Fruit fly (Drosophila melanogaster) whole organism, embryonic: ENCODE results near the gene slow.

Source experiments
- B-H2 ChIP-seq: fragments of 200-800 bp; sonication (Bioruptor generic); optimal IDR thresholded peaks from 2 replicates; lab custom pipeline; 2018; ENCODE audit warnings: missing biosample characterization, mild to moderate bottlenecking, missing genetic modification characterization
- BEAF-32 ChIP-seq: fragments of 200-800 bp; sonication (Bioruptor generic); optimal IDR thresholded peaks from 3 replicates; lab custom pipeline; 2017; ENCODE audit warnings: missing biosample characterization, missing genetic modification characterization, mild to moderate bottlenecking, moderate library complexity, missing genetic modification reagents
- Bteb2 ChIP-seq: fragments of 200-800 bp; sonication (Bioruptor generic); optimal IDR thresholded peaks from 2 replicates; lab custom pipeline; 2016; ENCODE audit warnings: missing biosample characterization, missing genetic modification characterization
- CG10366 ChIP-seq: fragments of 200-800 bp; sonication (Bioruptor generic); IDR thresholded peaks from 2 replicates; pipeline ENCODE4 v1.3.6; 2022; ENCODE audit warnings: missing biosample characterization, missing genetic modification characterization
- CG10979 ChIP-seq: fragments of 200-800 bp; sonication (Bioruptor generic); optimal IDR thresholded peaks from 2 replicates; lab custom pipeline; 2018; ENCODE audit warnings: missing biosample characterization, mild to moderate bottlenecking, missing genetic modification characterization, moderate library complexity
- CG12155 ChIP-seq: fragments of 200-800 bp; sonication (Bioruptor generic); optimal IDR thresholded peaks from 3 replicates; lab custom pipeline; 2016; ENCODE audit warnings: missing biosample characterization, missing genetic modification characterization
- CG12219 ChIP-seq: fragments of 200-800 bp; sonication (Bioruptor generic); optimal IDR thresholded peaks from 3 replicates; lab custom pipeline; 2018; ENCODE audit warnings: missing biosample characterization, mild to moderate bottlenecking, missing genetic modification characterization
- CG12236 ChIP-seq: fragments of 200-800 bp; sonication (Bioruptor generic); optimal IDR thresholded peaks from 2 replicates; lab custom pipeline; 2016; ENCODE audit warnings: missing biosample characterization, missing genetic modification characterization
- CG13123 ChIP-seq: fragments of 200-800 bp; sonication (Bioruptor generic); optimal IDR thresholded peaks from 2 replicates; lab custom pipeline; 2016; ENCODE audit warnings: missing biosample characterization, missing genetic modification characterization
- CG13287 ChIP-seq: fragments of 200-800 bp; sonication (Bioruptor generic); IDR thresholded peaks from 2 replicates; pipeline ENCODE4 v1.3.6; 2022; ENCODE audit warnings: missing biosample characterization, missing genetic modification characterization; ENCODE audit not compliant: partially characterized antibody
- CG14710 ChIP-seq: fragments of 200-800 bp; sonication (Bioruptor generic); optimal IDR thresholded peaks from 3 replicates; lab custom pipeline; 2019; ENCODE audit warnings: missing biosample characterization, mild to moderate bottlenecking, missing genetic modification characterization, moderate library complexity
- CG17186 ChIP-seq: fragments of 200-800 bp; sonication (Bioruptor generic); optimal IDR thresholded peaks from 3 replicates; lab custom pipeline; 2017; ENCODE audit warnings: missing biosample characterization, missing genetic modification reagents, missing genetic modification characterization
- CG1832 ChIP-seq: fragments of 200-800 bp; sonication (Bioruptor generic); optimal IDR thresholded peaks from 2 replicates; lab custom pipeline; 2017; ENCODE audit warnings: missing biosample characterization, mild to moderate bottlenecking, missing genetic modification characterization, inconsistent platforms
- CG2202 ChIP-seq: fragments of 200-800 bp; sonication (Bioruptor generic); optimal IDR thresholded peaks from 2 replicates; lab custom pipeline; 2018; ENCODE audit warnings: missing biosample characterization, mild to moderate bottlenecking, missing genetic modification characterization
- CG2678 ChIP-seq: fragments of 200-800 bp; sonication (Bioruptor generic); optimal IDR thresholded peaks from 3 replicates; lab custom pipeline; 2019; ENCODE audit warnings: missing biosample characterization, mild to moderate bottlenecking, missing genetic modification characterization, moderate library complexity
- CG30403 ChIP-seq: fragments of 200-800 bp; sonication (Bioruptor generic); optimal IDR thresholded peaks from 3 replicates; lab custom pipeline; 2016; ENCODE audit warnings: missing biosample characterization, missing genetic modification characterization
- CG31224 ChIP-seq: fragments of 200-800 bp; sonication (Bioruptor generic); IDR thresholded peaks from 2 replicates; pipeline ENCODE4 v1.3.6; 2022; ENCODE audit warnings: missing biosample characterization, missing genetic modification characterization
- CG32767 ChIP-seq: fragments of 200-800 bp; sonication (Bioruptor generic); IDR thresholded peaks from 2 replicates; pipeline ENCODE4 v1.3.6; 2022; ENCODE audit warnings: missing biosample characterization, missing genetic modification characterization
- CG4820 ChIP-seq: fragments of 200-800 bp; sonication (Bioruptor generic); optimal IDR thresholded peaks from 3 replicates; lab custom pipeline; 2016; ENCODE audit warnings: missing biosample characterization, missing genetic modification characterization
- CG6272 ChIP-seq: fragments of 200-800 bp; sonication (Bioruptor generic); IDR thresholded peaks from 2 replicates; pipeline ENCODE4 v1.3.6; 2022; ENCODE audit warnings: missing biosample characterization, missing genetic modification characterization
- CG6813 ChIP-seq: fragments of 200-800 bp; sonication (Bioruptor generic); optimal IDR thresholded peaks from 2 replicates; lab custom pipeline; 2017; ENCODE audit warnings: missing biosample characterization, missing genetic modification characterization, mild to moderate bottlenecking, moderate library complexity, missing genetic modification reagents
- CG7357 ChIP-seq: fragments of 200-800 bp; sonication (Bioruptor generic); IDR thresholded peaks from 3 replicates; pipeline ENCODE4 v1.3.6; 2022; ENCODE audit warnings: missing biosample characterization, missing genetic modification characterization
- CG8388 ChIP-seq: fragments of 200-800 bp; sonication (Bioruptor generic); optimal IDR thresholded peaks from 2 replicates; lab custom pipeline; 2019; ENCODE audit warnings: missing biosample characterization, mild to moderate bottlenecking, missing genetic modification characterization, moderate library complexity
- CG8924 ChIP-seq: fragments of 200-800 bp; optimal IDR thresholded peaks from 3 replicates; lab custom pipeline; 2019; ENCODE audit warnings: missing biosample characterization, mild to moderate bottlenecking, missing genetic modification characterization, moderate library complexity
- Dfd ChIP-seq, 2 experiments: fragments of >200 bp; optimal IDR thresholded peaks; 2 replicates each; lab custom pipeline; 2017; ENCODE audit warnings: missing biosample characterization in 2 of 2, missing genetic modification characterization in 2 of 2
- ERR ChIP-seq: fragments of 200-800 bp; sonication (Bioruptor generic); optimal IDR thresholded peaks from 2 replicates; lab custom pipeline; 2016; ENCODE audit warnings: missing biosample characterization, missing genetic modification characterization
- HLHmδ ChIP-seq: fragments of 200-800 bp; sonication (Bioruptor generic); optimal IDR thresholded peaks from 2 replicates; lab custom pipeline; 2018; ENCODE audit warnings: missing biosample characterization, mild to moderate bottlenecking, missing genetic modification characterization, moderate library complexity
- Hr78 ChIP-seq, 2 experiments: fragments of 200-800 bp in 1 of 2; fragments of >200 bp in 1 of 2; sonication (Bioruptor generic) in 1 of 2; optimal IDR thresholded peaks; 2 replicates each; lab custom pipeline; 2017 to 2019; ENCODE audit warnings: missing biosample characterization in 2 of 2, missing genetic modification characterization in 2 of 2, mild to moderate bottlenecking in 1 of 2, moderate library complexity in 1 of 2
- Lhr ChIP-seq: fragments of 200-800 bp; sonication (Bioruptor generic); optimal IDR thresholded peaks from 3 replicates; lab custom pipeline; 2017; ENCODE audit warnings: mild to moderate bottlenecking, missing biosample characterization, missing genetic modification reagents, missing genetic modification characterization
- Nf-YA ChIP-seq: fragments of 200-800 bp; sonication (Bioruptor generic); IDR thresholded peaks from 2 replicates; pipeline ENCODE4 v1.3.6; 2022; ENCODE audit warnings: missing biosample characterization, missing genetic modification characterization
- NfI ChIP-seq: fragments of 200-800 bp; sonication (Bioruptor generic); optimal IDR thresholded peaks from 3 replicates; lab custom pipeline; 2018; ENCODE audit warnings: missing biosample characterization, mild to moderate bottlenecking, missing genetic modification characterization, moderate library complexity
- Pdp1 ChIP-seq, 2 experiments: fragments of 200-800 bp; sonication (Bioruptor generic); optimal IDR thresholded peaks; 3 replicates each; lab custom pipeline; 2016; ENCODE audit warnings: missing biosample characterization in 2 of 2, missing genetic modification characterization in 2 of 2, mild to moderate bottlenecking in 1 of 2, moderate library complexity in 1 of 2
- Rfx ChIP-seq: fragments of 200-800 bp; sonication (Bioruptor generic); IDR thresholded peaks from 2 replicates; pipeline ENCODE4 v1.3.6; 2022; ENCODE audit warnings: missing biosample characterization, missing genetic modification characterization
- Xbp1 ChIP-seq: fragments of 200-800 bp; sonication (Bioruptor generic); optimal IDR thresholded peaks from 3 replicates; lab custom pipeline; 2016; ENCODE audit warnings: missing biosample characterization, mild to moderate bottlenecking, missing genetic modification characterization
- bab2 ChIP-seq: fragments of 200-800 bp; sonication (Bioruptor generic); optimal IDR thresholded peaks from 2 replicates; lab custom pipeline; 2016; ENCODE audit warnings: missing biosample characterization, missing genetic modification characterization
- bbx ChIP-seq: fragments of 200-800 bp; sonication (Bioruptor generic); IDR thresholded peaks from 2 replicates; pipeline ENCODE4 v1.3.6; 2022; ENCODE audit warnings: missing biosample characterization, missing genetic modification characterization; ENCODE audit not compliant: partially characterized antibody
- bcd ChIP-seq: fragments of 200-800 bp; sonication (Bioruptor generic); optimal IDR thresholded peaks from 2 replicates; lab custom pipeline; 2017; ENCODE audit warnings: missing biosample characterization, mild to moderate bottlenecking, missing genetic modification characterization
- chm ChIP-seq: fragments of 200-800 bp; sonication (Bioruptor generic); IDR thresholded peaks from 2 replicates; pipeline ENCODE4 v1.3.6; 2022; ENCODE audit warnings: missing biosample characterization, missing genetic modification characterization
- ci ChIP-seq: fragments of 200-800 bp; sonication (Bioruptor generic); IDR thresholded peaks from 3 replicates; pipeline ENCODE4 v1.3.6; 2022; ENCODE audit warnings: missing biosample characterization, missing genetic modification characterization
- dmrt11E ChIP-seq: fragments of 200-800 bp; sonication (Bioruptor generic); optimal IDR thresholded peaks from 3 replicates; lab custom pipeline; 2018; ENCODE audit warnings: missing biosample characterization, mild to moderate bottlenecking, missing genetic modification characterization, moderate library complexity
- exex ChIP-seq: fragments of 200-800 bp; sonication (Bioruptor generic); optimal IDR thresholded peaks from 4 replicates; lab custom pipeline; 2018; ENCODE audit warnings: missing biosample characterization, mild to moderate bottlenecking, missing genetic modification characterization, moderate library complexity
- gfzf ChIP-seq: fragments of 200-800 bp; sonication (Bioruptor generic); optimal IDR thresholded peaks from 2 replicates; lab custom pipeline; 2016; ENCODE audit warnings: missing biosample characterization, mild to moderate bottlenecking, missing genetic modification characterization, moderate library complexity
- h ChIP-seq: fragments of >200 bp; optimal IDR thresholded peaks from 2 replicates; lab custom pipeline; 2017
- kni ChIP-seq: fragments of 200-800 bp; sonication (Bioruptor generic); optimal IDR thresholded peaks from 3 replicates; lab custom pipeline; 2017; ENCODE audit warnings: mild to moderate bottlenecking, missing biosample characterization, missing genetic modification reagents, missing genetic modification characterization
- nmo ChIP-seq: fragments of 200-800 bp; sonication (Bioruptor generic); optimal IDR thresholded peaks from 2 replicates; lab custom pipeline; 2018; ENCODE audit warnings: missing biosample characterization, mild to moderate bottlenecking, missing genetic modification characterization, moderate library complexity
- nom ChIP-seq: fragments of 200-800 bp; sonication (Bioruptor generic); optimal IDR thresholded peaks from 2 replicates; lab custom pipeline; 2017; ENCODE audit warnings: missing biosample characterization, missing genetic modification characterization, mild to moderate bottlenecking, moderate library complexity, missing genetic modification reagents
- otp ChIP-seq: fragments of 200-800 bp; sonication (Bioruptor generic); IDR thresholded peaks from 3 replicates; pipeline ENCODE4, ENCODE4 v1.3.6; 2022; ENCODE audit warnings: missing biosample characterization, missing genetic modification characterization
- pros ChIP-seq: fragments of 200-800 bp; sonication (Bioruptor generic); optimal IDR thresholded peaks from 3 replicates; lab custom pipeline; 2019; ENCODE audit warnings: missing biosample characterization, mild to moderate bottlenecking, missing genetic modification characterization, moderate library complexity
- sens ChIP-seq: fragments of 200-800 bp; sonication (Bioruptor generic); peaks from one replicate; lab custom pipeline; 2016; ENCODE audit warnings: missing biosample characterization, missing genetic modification characterization
- sna ChIP-seq: fragments of 200-800 bp; sonication (Bioruptor generic); IDR thresholded peaks from 2 replicates; pipeline ENCODE4 v1.3.6; 2022; ENCODE audit warnings: missing biosample characterization, missing genetic modification characterization; ENCODE audit not compliant: partially characterized antibody
- zfh1 ChIP-seq: fragments of 200-800 bp; sonication (Bioruptor generic); IDR thresholded peaks from 3 replicates; pipeline ENCODE4 v1.3.6; 2022; ENCODE audit warnings: missing biosample characterization, missing genetic modification characterization

Gene slow

dm6 chr3L:4399905-4400304 lies 15.7 kb downstream of the slow start (continued):
- no peak for TF ChIP-seq BEAF-32
- TF ChIP-seq bab2 (GFP tag; lab: Kevin White, UChicago), result no peak
- peak; percentile 3 for TF ChIP-seq Lhr (GFP tag; lab: Kevin White, UChicago)
- TF ChIP-seq CG14710 (tag; lab: Kevin White, UChicago), result peak; percentile 22
- peak; percentile 87 for TF ChIP-seq sens (GFP tag; lab: Kevin White, UChicago)
- TF ChIP-seq CG30403, result no peak
- no peak for TF ChIP-seq CG1832 (GFP tag; lab: Kevin White, UChicago)
- peak; percentile 31 for TF ChIP-seq nmo (GFP tag; lab: Kevin White, UChicago)
- TF ChIP-seq pros (GFP tag; lab: Kevin White, UChicago), result no peak
- TF ChIP-seq gfzf (GFP tag; lab: Kevin White, UChicago), result no peak
- TF ChIP-seq CG8388 (GFP tag; lab: Kevin White, UChicago), result peak; percentile 13
- no peak for TF ChIP-seq CG12236 (GFP tag; lab: Kevin White, UChicago)
- no peak for TF ChIP-seq Nf-YA
- no peak for TF ChIP-seq Rfx (GFP tag; lab: Robert Waterston, UW)
- TF ChIP-seq CG8924, result peak; percentile 6
- no peak for TF ChIP-seq B-H2
- no peak for TF ChIP-seq CG31224
- TF ChIP-seq Bteb2, result no peak
- TF ChIP-seq ERR (GFP tag; lab: Kevin White, UChicago), result no peak
- peak; percentile 17 for TF ChIP-seq dmrt11E
- 0 out of 3 replicates have a peak, but pooled peaks have one; percentile 12 for TF ChIP-seq otp (GFP tag; lab: Robert Waterston, UW)
- no peak for TF ChIP-seq CG32767
- no peak for TF ChIP-seq nom (GFP tag; lab: Kevin White, UChicago)
- TF ChIP-seq NfI (GFP tag; lab: Kevin White, UChicago), result no peak
- TF ChIP-seq CG2202, result no peak
- TF ChIP-seq bcd, result no peak
- TF ChIP-seq exex (tag; lab: Kevin White, UChicago), result no peak
- TF ChIP-seq Pdp1 (GFP tag; optimal IDR thresholded peaks at IDR 0.05; lab: Kevin White, UChicago), result no peak
- no peak for TF ChIP-seq CG4820 (GFP tag; lab: Kevin White, UChicago)
- peak; percentile 35; the same call in 1 of the 3 replicates for TF ChIP-seq zfh1
- no peak for TF ChIP-seq CG13287 (GFP tag; lab: Robert Waterston, UW)
- no peak for TF ChIP-seq HLHmδ (GFP tag; lab: Kevin White, UChicago)
- no peak for TF ChIP-seq CG6813
- TF ChIP-seq Dfd (GFP tag; optimal IDR thresholded peaks at IDR 0.05; lab: Kevin White, UChicago), result no peak
- no peak for TF ChIP-seq chm (GFP tag; lab: Robert Waterston, UW)
- TF ChIP-seq CG12219 (GFP tag; lab: Kevin White, UChicago), result no peak
- no peak for TF ChIP-seq Xbp1 (GFP tag; lab: Kevin White, UChicago)
- TF ChIP-seq CG17186 (GFP tag; lab: Kevin White, UChicago), result no peak
- no peak for TF ChIP-seq kni (GFP tag; lab: Kevin White, UChicago)
- TF ChIP-seq CG13123, result no peak
- no peak for TF ChIP-seq CG6272
- no peak for TF ChIP-seq bbx (GFP tag; lab: Robert Waterston, UW)
- peak; percentile 34; the same call in 1 of the 2 replicates for TF ChIP-seq CG10366 (GFP tag; lab: Robert Waterston, UW)
- peak; percentile 67 for TF ChIP-seq CG10979 (tag; lab: Kevin White, UChicago)
- 0 out of 3 replicates have a peak, but pooled peaks have one; percentile 36 for TF ChIP-seq ci
- TF ChIP-seq Hr78 (GFP tag; optimal IDR thresholded peaks at IDR 0.05; lab: Kevin White, UChicago), result peak in 1 of 2 experiments; percentile 6
- TF ChIP-seq CG12155 (GFP tag; lab: Kevin White, UChicago), result no peak
- no peak for TF ChIP-seq sna (GFP tag; lab: Robert Waterston, UW)
- no peak for TF ChIP-seq h (lab: Kevin White, UChicago)
- no peak for TF ChIP-seq CG7357 (GFP tag; lab: Robert Waterston, UW)
- TF ChIP-seq CG2678 (tag; lab: Kevin White, UChicago), result peak; percentile 27
